Fruit fly (Drosophila melanogaster): ENCODE results near the gene Rrp1.
A peak's percentile ranks its signal among the peaks of the same experiment; 100 is the strongest.

The Rrp1 gene

DNA sequence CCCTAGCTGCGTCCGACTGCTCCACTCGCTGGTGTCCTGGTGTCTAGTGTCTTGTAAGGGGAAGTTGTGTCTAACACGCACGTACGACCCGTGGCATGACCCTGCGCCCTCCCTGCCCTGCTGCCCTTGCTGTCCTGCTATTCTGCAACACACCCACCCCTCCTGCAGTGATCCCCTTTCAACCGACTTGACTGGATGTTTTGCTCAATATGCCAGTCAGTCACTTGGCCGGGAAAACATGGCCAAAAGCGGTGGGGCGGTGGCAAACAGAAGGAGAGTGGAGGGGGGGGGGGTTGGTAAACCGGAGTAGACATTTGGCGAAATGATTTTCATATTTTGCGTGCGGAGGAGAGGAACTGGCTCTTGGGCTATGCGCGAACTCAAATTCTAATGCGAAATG, 41.7 kb downstream of the Rrp1 start:
- no peak for TF ChIP-seq Jra (GFP tag; optimal IDR thresholded peaks at IDR 0.05)
- no peak for TF ChIP-seq Sp1 (GFP tag; optimal IDR thresholded peaks at IDR 0.05)
- TF ChIP-seq Hnf4 (GFP tag; optimal IDR thresholded peaks at IDR 0.05), result no peak
- no peak for TF ChIP-seq usp (GFP tag; optimal IDR thresholded peaks at IDR 0.05)
- no peak for TF ChIP-seq Rel (GFP tag; optimal IDR thresholded peaks at IDR 0.05)
- TF ChIP-seq Rel (tag; optimal IDR thresholded peaks at IDR 0.05), result no peak
- TF ChIP-seq lola (GFP tag; optimal IDR thresholded peaks at IDR 0.05), result no peak
- TF ChIP-seq sv (GFP tag; optimal IDR thresholded peaks at IDR 0.05), result no peak
- no peak for TF ChIP-seq ey (GFP tag; optimal IDR thresholded peaks at IDR 0.05)
- no peak for TF ChIP-seq sage (GFP tag; optimal IDR thresholded peaks at IDR 0.05)
- TF ChIP-seq br (GFP tag; optimal IDR thresholded peaks at IDR 0.05), result no peak
- TF ChIP-seq woc (GFP tag; optimal IDR thresholded peaks at IDR 0.05), result no peak
- TF ChIP-seq fru (GFP tag; optimal IDR thresholded peaks at IDR 0.05), result no peak
- TF ChIP-seq rgr (GFP tag; optimal IDR thresholded peaks at IDR 0.05), result no peak
- TF ChIP-seq CG32264 (GFP tag; optimal IDR thresholded peaks at IDR 0.05), result no peak
- no peak for TF ChIP-seq Myc (optimal IDR thresholded peaks at IDR 0.05)
- no peak for TF ChIP-seq Dfd (GFP tag; optimal IDR thresholded peaks at IDR 0.05)

DNA sequence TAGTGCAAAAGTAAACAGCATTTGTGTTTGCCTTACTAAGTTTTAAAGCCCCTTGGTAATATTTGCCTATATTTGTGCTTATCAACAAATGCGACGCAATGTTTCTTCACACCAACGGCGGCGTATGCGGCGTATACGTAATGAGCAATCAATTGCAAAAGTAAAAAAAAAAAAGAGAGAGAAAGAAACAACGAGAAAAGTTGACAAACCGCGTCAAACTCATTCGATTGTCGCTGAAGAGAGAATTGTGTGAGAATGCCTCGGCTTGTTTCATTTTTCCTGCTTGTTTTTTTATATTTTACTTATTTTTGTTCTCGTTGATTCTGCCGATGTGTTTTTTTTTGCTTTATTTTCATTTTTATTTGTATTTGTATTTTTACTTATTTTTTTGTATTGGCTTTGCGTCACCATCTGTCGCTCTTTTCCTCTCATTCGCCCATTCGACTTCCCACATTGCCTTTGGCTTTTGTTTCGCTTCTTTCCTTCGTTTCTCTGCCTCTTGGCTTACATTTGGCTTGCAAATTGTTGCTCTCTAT, 48.0 kb downstream of the Rrp1 start:
- TF ChIP-seq ey (GFP tag; optimal IDR thresholded peaks at IDR 0.05), result no peak
- TF ChIP-seq N (GFP tag; optimal IDR thresholded peaks at IDR 0.05), result no peak
- TF ChIP-seq CG32264 (GFP tag; optimal IDR thresholded peaks at IDR 0.05), result peak; percentile 53
- TF ChIP-seq usp (GFP tag; optimal IDR thresholded peaks at IDR 0.05), result no peak
- peak; percentile 58 for TF ChIP-seq psq (GFP tag; optimal IDR thresholded peaks at IDR 0.05)
- TF ChIP-seq OdsH (GFP tag; optimal IDR thresholded peaks at IDR 0.05), result no peak
- peak; percentile 53 for TF ChIP-seq br (GFP tag; optimal IDR thresholded peaks at IDR 0.05)
- no peak for TF ChIP-seq sv (GFP tag; optimal IDR thresholded peaks at IDR 0.05)
- no peak for TF ChIP-seq pan (optimal IDR thresholded peaks at IDR 0.05)
- no peak for TF ChIP-seq Mio (GFP tag; optimal IDR thresholded peaks at IDR 0.05)
- no peak for TF ChIP-seq h (GFP tag; optimal IDR thresholded peaks at IDR 0.05)
- peak; percentile 42 for TF ChIP-seq brk (GFP tag; optimal IDR thresholded peaks at IDR 0.05)
- no peak for TF ChIP-seq Myc (optimal IDR thresholded peaks at IDR 0.05)
- no peak for TF ChIP-seq dmrt93B (GFP tag; optimal IDR thresholded peaks at IDR 0.05)
- TF ChIP-seq Dfd (GFP tag; optimal IDR thresholded peaks at IDR 0.05), result no peak
- peak; percentile 32 for TF ChIP-seq sage (GFP tag; optimal IDR thresholded peaks at IDR 0.05)
- TF ChIP-seq tai (GFP tag; optimal IDR thresholded peaks at IDR 0.05), result no peak
- no peak for TF ChIP-seq dsf (GFP tag; optimal IDR thresholded peaks at IDR 0.05; ENCODE audit: borderline replicate concordance)
- TF ChIP-seq Jra (GFP tag; optimal IDR thresholded peaks at IDR 0.05), result no peak
- TF ChIP-seq lola (GFP tag; optimal IDR thresholded peaks at IDR 0.05), result no peak
- no peak for TF ChIP-seq Hr83 (GFP tag; optimal IDR thresholded peaks at IDR 0.05; ENCODE audit: poor library complexity, severe bottlenecking)
- TF ChIP-seq dl (GFP tag; optimal IDR thresholded peaks at IDR 0.05; ENCODE audit: insufficient read depth in 1 of 2, partially characterized antibody in 2 of 2), result no peak
- peak; percentile 32 for TF ChIP-seq GATAd (GFP tag; optimal IDR thresholded peaks at IDR 0.05)
- TF ChIP-seq Hr78 (GFP tag; optimal IDR thresholded peaks at IDR 0.05), result no peak
- no peak for TF ChIP-seq CG9705 (GFP tag; optimal IDR thresholded peaks at IDR 0.05)
- no peak for TF ChIP-seq woc (GFP tag; optimal IDR thresholded peaks at IDR 0.05)
- peak; percentile 2 for TF ChIP-seq HLH106 (tag; optimal IDR thresholded peaks at IDR 0.05)
- TF ChIP-seq foxo (GFP tag; optimal IDR thresholded peaks at IDR 0.05), result no peak
- no peak for TF ChIP-seq Abd-B (GFP tag; optimal IDR thresholded peaks at IDR 0.05)
- TF ChIP-seq rgr (GFP tag; optimal IDR thresholded peaks at IDR 0.05), result no peak
- TF ChIP-seq fru (GFP tag; optimal IDR thresholded peaks at IDR 0.05), result peak; percentile 41
- TF ChIP-seq Dif (GFP tag; optimal IDR thresholded peaks at IDR 0.05; ENCODE audit: partially characterized antibody), result no peak
- TF ChIP-seq Rel (GFP tag; optimal IDR thresholded peaks at IDR 0.05), result peak; percentile 85
- TF ChIP-seq Rel (tag; optimal IDR thresholded peaks at IDR 0.05), result no peak
- TF ChIP-seq CrebA (GFP tag; optimal IDR thresholded peaks at IDR 0.05; ENCODE audit: borderline replicate concordance), result peak; percentile 86
- no peak for TF ChIP-seq Vsx2 (GFP tag; optimal IDR thresholded peaks at IDR 0.05; ENCODE audit: partially characterized antibody)
- TF ChIP-seq jim (GFP tag; optimal IDR thresholded peaks at IDR 0.05), result no peak
- TF ChIP-seq Hnf4 (GFP tag; optimal IDR thresholded peaks at IDR 0.05), result peak; percentile 43
- peak; percentile 93 for TF ChIP-seq Sp1 (GFP tag; optimal IDR thresholded peaks at IDR 0.05)

Measured in whole organism, wandering third instar larva.